Fruit fly (Drosophila melanogaster) whole organism, pupa: ENCODE measurements around the gene CHKov1.
A peak's percentile ranks its signal among the peaks of the same experiment; 100 is the strongest.

Experiments
- CG10348 ChIP-seq: fragments of 200-800 bp; sonication (Bioruptor generic); IDR thresholded peaks from 2 replicates; pipeline ENCODE4 v1.3.6; 2022; ENCODE audit warnings: missing biosample characterization, missing genetic modification characterization
- CG12605 ChIP-seq: fragments of 200-800 bp; sonication (Bioruptor generic); IDR thresholded peaks from 2 replicates; pipeline ENCODE4 v1.3.6; 2022; ENCODE audit warnings: missing biosample characterization, missing genetic modification characterization
- CG13204 ChIP-seq: fragments of 200-800 bp; sonication (Bioruptor generic); optimal IDR thresholded peaks from 2 replicates; lab custom pipeline; 2018; ENCODE audit warnings: missing biosample characterization, mild to moderate bottlenecking, missing genetic modification characterization, moderate library complexity
- CG14655 ChIP-seq: fragments of 200-800 bp; sonication (Bioruptor generic); optimal IDR thresholded peaks from 3 replicates; lab custom pipeline; 2017; ENCODE audit warnings: mild to moderate bottlenecking, missing biosample characterization, missing genetic modification reagents, missing genetic modification characterization
- CG15710 ChIP-seq: fragments of 200-800 bp; sonication (Bioruptor generic); optimal IDR thresholded peaks from 2 replicates; lab custom pipeline; 2018; ENCODE audit warnings: missing biosample characterization, mild to moderate bottlenecking, missing genetic modification characterization, moderate library complexity
- CG17806 ChIP-seq: fragments of 200-800 bp; sonication (Bioruptor generic); optimal IDR thresholded peaks from 2 replicates; lab custom pipeline; 2018; ENCODE audit warnings: missing biosample characterization, mild to moderate bottlenecking, missing genetic modification characterization, moderate library complexity
- CG32121 ChIP-seq: fragments of 200-800 bp; sonication (Bioruptor generic); IDR thresholded peaks from 2 replicates; pipeline ENCODE4 v1.3.6; 2022; ENCODE audit warnings: missing biosample characterization, missing genetic modification characterization
- CG34367 ChIP-seq: fragments of 200-800 bp; sonication (Bioruptor generic); optimal IDR thresholded peaks from 2 replicates; lab custom pipeline; 2018; ENCODE audit warnings: missing biosample characterization, mild to moderate bottlenecking, missing genetic modification characterization
- CG4496 ChIP-seq: fragments of 200-800 bp; sonication (Bioruptor generic); IDR thresholded peaks from 3 replicates; pipeline ENCODE4 v1.3.6; 2022; ENCODE audit warnings: missing biosample characterization, missing genetic modification characterization
- CG8159 ChIP-seq: fragments of 200-800 bp; sonication (Bioruptor generic); optimal IDR thresholded peaks from 3 replicates; lab custom pipeline; 2018; ENCODE audit warnings: missing biosample characterization, mild to moderate bottlenecking, missing genetic modification characterization, moderate library complexity
- CG8301 ChIP-seq: fragments of 200-800 bp; sonication (Bioruptor generic); optimal IDR thresholded peaks from 2 replicates; lab custom pipeline; 2018; ENCODE audit warnings: missing biosample characterization, mild to moderate bottlenecking, missing genetic modification characterization
- CG9948 ChIP-seq: fragments of 200-800 bp; sonication (Bioruptor generic); optimal IDR thresholded peaks from 2 replicates; lab custom pipeline; 2018; ENCODE audit warnings: missing biosample characterization, mild to moderate bottlenecking, missing genetic modification characterization, moderate library complexity
- D1 ChIP-seq: fragments of 200-800 bp; sonication (Bioruptor generic); optimal IDR thresholded peaks from 2 replicates; lab custom pipeline; 2018; ENCODE audit warnings: missing biosample characterization, mild to moderate bottlenecking, missing genetic modification characterization, moderate library complexity
- EcR ChIP-seq: fragments of 200-800 bp; sonication (Bioruptor generic); optimal IDR thresholded peaks from 3 replicates; lab custom pipeline; 2019; ENCODE audit warnings: missing biosample characterization, missing genetic modification characterization, mild to moderate bottlenecking, moderate library complexity, missing genetic modification reagents
- Ets98B ChIP-seq: fragments of 200-800 bp; sonication (Bioruptor generic); IDR thresholded peaks from 2 replicates; pipeline ENCODE4 v1.3.6; 2022; ENCODE audit warnings: missing biosample characterization, missing genetic modification characterization
- Pif1A ChIP-seq: fragments of 200-800 bp; sonication (Bioruptor generic); optimal IDR thresholded peaks from 3 replicates; lab custom pipeline; 2016; ENCODE audit warnings: missing biosample characterization, missing genetic modification characterization
- Pif1B ChIP-seq: fragments of 200-800 bp; sonication (Bioruptor generic); optimal IDR thresholded peaks from 3 replicates; lab custom pipeline; 2016; ENCODE audit warnings: missing biosample characterization, missing genetic modification characterization
- Snoo ChIP-seq: fragments of 200-800 bp; sonication (Bioruptor generic); optimal IDR thresholded peaks from 3 replicates; lab custom pipeline; 2017; ENCODE audit warnings: missing biosample characterization, mild to moderate bottlenecking, missing genetic modification characterization, inconsistent platforms
- fd96Ca ChIP-seq: fragments of 200-800 bp; sonication (Bioruptor generic); IDR thresholded peaks from 3 replicates; pipeline ENCODE4 v1.3.6; 2022; ENCODE audit warnings: missing biosample characterization, missing genetic modification characterization
- gl ChIP-seq: fragments of 200-800 bp; sonication (Bioruptor generic); optimal IDR thresholded peaks from 2 replicates; lab custom pipeline; 2018; ENCODE audit warnings: missing biosample characterization, mild to moderate bottlenecking, missing genetic modification characterization
- rn ChIP-seq: fragments of 200-800 bp; sonication (Bioruptor generic); IDR thresholded peaks from 2 replicates; pipeline ENCODE4 v1.3.6; 2022; ENCODE audit warnings: missing biosample characterization, missing genetic modification characterization

Gene CHKov1

dm6 chr3R:25329079-25329478 lies at the start of gene CHKov1:
Gene CHKov1, minus strand, starts transcription at chr3R:25329316.
- TF ChIP-seq D1 (tag; lab: Kevin White, UChicago) (no peak), CG8159 (tag; lab: Kevin White, UChicago) (no peak), EcR (GFP tag; lab: Kevin White, UChicago) (no peak), gl (tag; lab: Kevin White, UChicago) (no peak), CG32121 (GFP tag; lab: Robert Waterston, UW) (0 out of 2 replicates have a peak, but pooled peaks have one; percentile 29), CG34367 (tag; lab: Kevin White, UChicago) (no peak), CG14655 (GFP tag; lab: Kevin White, UChicago) (no peak), CG15710 (tag; lab: Kevin White, UChicago) (no peak), CG9948 (tag; lab: Kevin White, UChicago) (no peak), CG12605 (GFP tag; lab: Robert Waterston, UW) (0 out of 2 replicates have a peak, but pooled peaks have one; percentile 20), Snoo (no peak), Pif1B (GFP tag; lab: Kevin White, UChicago) (no peak), fd96Ca (no peak), Ets98B (GFP tag; lab: Robert Waterston, UW) (peak; percentile 21; the same call in 1 of the 2 replicates), CG4496 (GFP tag; lab: Robert Waterston, UW) (peak; percentile 59; the same call in 2 of the 3 replicates)
- TF ChIP-seq, all 21 proteins: peak for 4

dm6 chr3R:25357985-25358384 lies 28.9 kb upstream of the CHKov1 start, which contains the start of gene ND-49L:
Gene ND-49L, plus strand, starts transcription at chr3R:25358285.
- TF ChIP-seq CG4496 (GFP tag; lab: Robert Waterston, UW), result no peak
- TF ChIP-seq fd96Ca, result no peak
- no peak for TF ChIP-seq CG14655 (GFP tag; lab: Kevin White, UChicago)
- TF ChIP-seq D1 (tag; lab: Kevin White, UChicago), result no peak
- no peak for TF ChIP-seq CG15710 (tag; lab: Kevin White, UChicago)
- TF ChIP-seq Snoo, result no peak
- no peak for TF ChIP-seq gl (tag; lab: Kevin White, UChicago)
- TF ChIP-seq CG17806 (tag; lab: Kevin White, UChicago), result no peak
- TF ChIP-seq CG8301 (tag; lab: Kevin White, UChicago), result no peak
- no peak for TF ChIP-seq CG12605 (GFP tag; lab: Robert Waterston, UW)
- no peak for TF ChIP-seq rn

DNA sequence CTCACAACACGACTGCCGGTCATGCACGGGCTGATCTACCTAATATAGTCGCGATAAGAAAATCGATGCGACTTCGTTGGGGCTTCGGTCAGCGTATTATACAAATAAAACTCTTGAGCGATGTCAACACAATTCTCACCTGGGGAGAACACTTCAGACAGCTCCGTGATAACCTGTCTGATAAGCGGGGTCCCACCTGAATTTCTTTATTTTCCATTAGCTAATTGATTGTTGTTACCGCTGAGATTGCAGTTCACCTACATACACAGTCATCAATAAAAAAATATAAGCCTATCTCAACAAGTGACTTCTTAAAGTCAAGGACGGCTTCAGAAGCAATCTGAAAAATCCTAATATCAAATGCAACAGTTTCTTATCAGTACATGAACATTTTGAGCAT lies 17.8 kb upstream of the CHKov1 start, which contains the start of gene tobi:
tobi (minus strand) TSS at position 23 of the 400 bp plus-strand sequence.
- no peak for TF ChIP-seq CG15710 (tag; lab: Kevin White, UChicago)
- TF ChIP-seq CG10348 (GFP tag; lab: Robert Waterston, UW), result no peak
- TF ChIP-seq fd96Ca, result no peak
- TF ChIP-seq Pif1B (GFP tag; lab: Kevin White, UChicago), result no peak
- no peak for TF ChIP-seq gl (tag; lab: Kevin White, UChicago)
- no peak for TF ChIP-seq rn
- no peak for TF ChIP-seq CG12605 (GFP tag; lab: Robert Waterston, UW)
- no peak for TF ChIP-seq CG17806 (tag; lab: Kevin White, UChicago)
- TF ChIP-seq CG4496 (GFP tag; lab: Robert Waterston, UW), result no peak
- TF ChIP-seq Ets98B (GFP tag; lab: Robert Waterston, UW), result no peak
- TF ChIP-seq Pif1A (GFP tag; lab: Kevin White, UChicago), result no peak

DNA sequence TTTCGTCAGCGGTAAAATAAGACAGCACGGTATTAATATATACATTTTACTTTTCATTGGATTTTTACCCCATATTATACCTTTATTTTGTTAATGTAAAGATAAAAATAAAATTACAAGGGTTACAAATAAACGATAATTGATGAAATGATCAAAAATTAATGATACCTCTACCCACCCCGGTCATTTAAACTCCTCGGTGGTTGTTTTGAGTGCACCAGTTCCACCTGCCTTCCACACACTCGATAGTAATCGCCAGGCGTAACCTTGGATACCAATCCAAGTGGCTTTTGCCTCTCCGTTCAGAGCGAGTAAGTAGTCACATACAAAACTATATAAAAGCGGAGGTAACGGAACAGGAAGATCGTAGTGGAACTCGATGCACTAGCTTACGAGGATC lies 10.8 kb upstream of the CHKov1 start, which contains the start of gene rha:
rha (plus strand) TSS at position 301 of the 400 bp plus-strand sequence.
- TF ChIP-seq CG8301 (tag; lab: Kevin White, UChicago), result no peak
- TF ChIP-seq EcR (GFP tag; lab: Kevin White, UChicago), result no peak
- TF ChIP-seq CG15710 (tag; lab: Kevin White, UChicago), result no peak
- no peak for TF ChIP-seq Snoo
- no peak for TF ChIP-seq Pif1A (GFP tag; lab: Kevin White, UChicago)
- TF ChIP-seq Ets98B (GFP tag; lab: Robert Waterston, UW), result no peak
- no peak for TF ChIP-seq CG32121 (GFP tag; lab: Robert Waterston, UW)
- no peak for TF ChIP-seq CG13204 (GFP tag; lab: Kevin White, UChicago)
- TF ChIP-seq D1 (tag; lab: Kevin White, UChicago), result no peak
- no peak for TF ChIP-seq CG14655 (GFP tag; lab: Kevin White, UChicago)
- TF ChIP-seq rn, result no peak
- no peak for TF ChIP-seq CG12605 (GFP tag; lab: Robert Waterston, UW)
- no peak for TF ChIP-seq CG9948 (tag; lab: Kevin White, UChicago)
- no peak for TF ChIP-seq gl (tag; lab: Kevin White, UChicago)
- no peak for TF ChIP-seq CG4496 (GFP tag; lab: Robert Waterston, UW)
- no peak for TF ChIP-seq CG17806 (tag; lab: Kevin White, UChicago)
- TF ChIP-seq Pif1B (GFP tag; lab: Kevin White, UChicago), result no peak
- no peak for TF ChIP-seq CG8159 (tag; lab: Kevin White, UChicago)
- no peak for TF ChIP-seq CG34367 (tag; lab: Kevin White, UChicago)
- TF ChIP-seq, all 21 proteins: peak for 0

- TF ChIP-seq CG34367 (tag; lab: Kevin White, UChicago) (no peak), EcR (GFP tag; lab: Kevin White, UChicago) (no peak), CG8159 (tag; lab: Kevin White, UChicago) (no peak), Snoo (no peak), CG4496 (GFP tag; lab: Robert Waterston, UW) (no peak), CG8301 (tag; lab: Kevin White, UChicago) (no peak), CG32121 (GFP tag; lab: Robert Waterston, UW) (no peak), CG10348 (GFP tag; lab: Robert Waterston, UW) (no peak), CG12605 (GFP tag; lab: Robert Waterston, UW) (no peak), fd96Ca (no peak), CG9948 (tag; lab: Kevin White, UChicago) (no peak), Ets98B (GFP tag; lab: Robert Waterston, UW) (no peak), Pif1B (GFP tag; lab: Kevin White, UChicago) (no peak), CG13204 (GFP tag; lab: Kevin White, UChicago) (no peak)
Measured at dm6 chr3R:25335065-25335464, 5.9 kb upstream of the CHKov1 start, which contains the start of the genes CG10669 and CG11902. Gene CG10669, minus strand, starts transcription at chr3R:25335243. Gene CG11902, plus strand, starts transcription at chr3R:25335257.
